Fruit fly (Drosophila melanogaster): ENCODE results near the gene ERp44.
A peak's percentile ranks its signal among the peaks of the same experiment; 100 is the strongest.

The ERp44 gene

dm6 chrX:16275854-16276338 lies 21.6 kb downstream of the ERp44 start, which contains the start of the genes kat80 and Prosalpha4:
kat80 (minus strand) TSS chrX:16276180.
Prosalpha4 (plus strand) TSS chrX:16276270.
- no peak for TF ChIP-seq Crg-1 (GFP tag; optimal IDR thresholded peaks at IDR 0.05)
- TF ChIP-seq pad (GFP tag; optimal IDR thresholded peaks at IDR 0.05) = peak; percentile 22
- no peak for TF ChIP-seq Hr96 (GFP tag; optimal IDR thresholded peaks at IDR 0.05)
- TF ChIP-seq CG11617 (GFP tag; optimal IDR thresholded peaks at IDR 0.05) = peak; percentile 68
- no peak for TF ChIP-seq cnc (optimal IDR thresholded peaks at IDR 0.05)
- TF ChIP-seq Mnt (GFP tag; optimal IDR thresholded peaks at IDR 0.05) = peak; percentile 32
- TF ChIP-seq CG33017 (tag; optimal IDR thresholded peaks at IDR 0.05) = no peak
- TF ChIP-seq CG14711 (tag; optimal IDR thresholded peaks at IDR 0.05) = peak; percentile 72
- TF ChIP-seq kay (GFP tag; ENCODE audit: borderline replicate concordance) = no peak
- TF ChIP-seq tj (GFP tag; optimal IDR thresholded peaks at IDR 0.05) = peak; percentile 41
- peak; percentile 20 for TF ChIP-seq ovo (GFP tag; optimal IDR thresholded peaks at IDR 0.05)
- no peak for TF ChIP-seq CG7045 (GFP tag; optimal IDR thresholded peaks at IDR 0.05)
- no peak for TF ChIP-seq CG5204 (GFP tag; optimal IDR thresholded peaks at IDR 0.05)
- TF ChIP-seq CG12768 (GFP tag; optimal IDR thresholded peaks at IDR 0.05) = no peak
- TF ChIP-seq toe (GFP tag; optimal IDR thresholded peaks at IDR 0.05) = peak; percentile 49
- no peak for TF ChIP-seq Clk (GFP tag; optimal IDR thresholded peaks at IDR 0.05)
- peak; percentile 68 for TF ChIP-seq CG7101 (tag; optimal IDR thresholded peaks at IDR 0.05)
- no peak for TF ChIP-seq bab1 (GFP tag; optimal IDR thresholded peaks at IDR 0.05)
- TF ChIP-seq CG1620 (GFP tag; optimal IDR thresholded peaks at IDR 0.05) = peak; percentile 26
- TF ChIP-seq cic (GFP tag; optimal IDR thresholded peaks at IDR 0.05) = no peak

dm6 chrX:16275168-16275853 lies 22.2 kb downstream of the ERp44 start:
- TF ChIP-seq ovo (GFP tag; optimal IDR thresholded peaks at IDR 0.05) (peak; percentile 48), tj (GFP tag; optimal IDR thresholded peaks at IDR 0.05) (no peak)

dm6 chrX:16270795-16271194 lies 26.7 kb downstream of the ERp44 start, which contains the start of gene Mfe2:
Mfe2 (plus strand) TSS chrX:16270951.
- TF ChIP-seq CG7045 (GFP tag; optimal IDR thresholded peaks at IDR 0.05) (peak; percentile 8), Clk (GFP tag; optimal IDR thresholded peaks at IDR 0.05) (peak; percentile 6), bab1 (GFP tag; optimal IDR thresholded peaks at IDR 0.05) (peak; percentile 70), CG11617 (GFP tag; optimal IDR thresholded peaks at IDR 0.05) (peak; percentile 63), CG1620 (GFP tag; optimal IDR thresholded peaks at IDR 0.05) (peak; percentile 86), ovo (GFP tag; optimal IDR thresholded peaks at IDR 0.05) (peak; percentile 76), pad (GFP tag; optimal IDR thresholded peaks at IDR 0.05) (peak; percentile 74), kay (GFP tag; ENCODE audit: borderline replicate concordance) (no peak), cnc (optimal IDR thresholded peaks at IDR 0.05) (no peak), CG33017 (tag; optimal IDR thresholded peaks at IDR 0.05) (peak; percentile 36), CG7101 (tag; optimal IDR thresholded peaks at IDR 0.05) (peak; percentile 67), Hr96 (GFP tag; optimal IDR thresholded peaks at IDR 0.05) (no peak), CG12768 (GFP tag; optimal IDR thresholded peaks at IDR 0.05) (peak; percentile 85), cic (GFP tag; optimal IDR thresholded peaks at IDR 0.05) (peak; percentile 53), Mnt (GFP tag; optimal IDR thresholded peaks at IDR 0.05) (peak; percentile 74), CG5204 (GFP tag; optimal IDR thresholded peaks at IDR 0.05) (peak; percentile 10), Crg-1 (GFP tag; optimal IDR thresholded peaks at IDR 0.05) (peak; percentile 84), tj (GFP tag; optimal IDR thresholded peaks at IDR 0.05) (peak; percentile 22), CG14711 (tag; optimal IDR thresholded peaks at IDR 0.05) (peak; percentile 44), toe (GFP tag; optimal IDR thresholded peaks at IDR 0.05) (peak; percentile 49)

dm6 chrX:16266437-16266836 lies 31.1 kb downstream of the ERp44 start, which contains the start of gene CG12507:
CG12507 (minus strand) TSS chrX:16266537.
- TF ChIP-seq CG11617 (GFP tag; optimal IDR thresholded peaks at IDR 0.05) (no peak), CG5204 (GFP tag; optimal IDR thresholded peaks at IDR 0.05) (no peak), cic (GFP tag; optimal IDR thresholded peaks at IDR 0.05) (no peak), toe (GFP tag; optimal IDR thresholded peaks at IDR 0.05) (no peak), kay (GFP tag; ENCODE audit: borderline replicate concordance) (no peak), Clk (GFP tag; optimal IDR thresholded peaks at IDR 0.05) (no peak), CG7045 (GFP tag; optimal IDR thresholded peaks at IDR 0.05) (no peak), CG12768 (GFP tag; optimal IDR thresholded peaks at IDR 0.05) (no peak), Crg-1 (GFP tag; optimal IDR thresholded peaks at IDR 0.05) (no peak), CG7101 (tag; optimal IDR thresholded peaks at IDR 0.05) (no peak), pad (GFP tag; optimal IDR thresholded peaks at IDR 0.05) (no peak), CG1620 (GFP tag; optimal IDR thresholded peaks at IDR 0.05) (no peak), CG33017 (tag; optimal IDR thresholded peaks at IDR 0.05) (no peak), bab1 (GFP tag; optimal IDR thresholded peaks at IDR 0.05) (no peak), Mnt (GFP tag; optimal IDR thresholded peaks at IDR 0.05) (no peak), Hr96 (GFP tag; optimal IDR thresholded peaks at IDR 0.05) (no peak), CG14711 (tag; optimal IDR thresholded peaks at IDR 0.05) (no peak), cnc (optimal IDR thresholded peaks at IDR 0.05) (no peak)

dm6 chrX:16263415-16263814 lies 34.1 kb downstream of the ERp44 start:
- no peak for TF ChIP-seq CG7101 (tag; optimal IDR thresholded peaks at IDR 0.05)
- TF ChIP-seq bab1 (GFP tag; optimal IDR thresholded peaks at IDR 0.05) = no peak
- TF ChIP-seq CG33017 (tag; optimal IDR thresholded peaks at IDR 0.05) = no peak
- no peak for TF ChIP-seq toe (GFP tag; optimal IDR thresholded peaks at IDR 0.05)
- no peak for TF ChIP-seq Hr96 (GFP tag; optimal IDR thresholded peaks at IDR 0.05)
- no peak for TF ChIP-seq CG7045 (GFP tag; optimal IDR thresholded peaks at IDR 0.05)
- no peak for TF ChIP-seq Mnt (GFP tag; optimal IDR thresholded peaks at IDR 0.05)
- TF ChIP-seq Crg-1 (GFP tag; optimal IDR thresholded peaks at IDR 0.05) = no peak
- no peak for TF ChIP-seq tj (GFP tag; optimal IDR thresholded peaks at IDR 0.05)
- TF ChIP-seq CG11617 (GFP tag; optimal IDR thresholded peaks at IDR 0.05) = no peak
- TF ChIP-seq ovo (GFP tag; optimal IDR thresholded peaks at IDR 0.05) = no peak
- no peak for TF ChIP-seq pad (GFP tag; optimal IDR thresholded peaks at IDR 0.05)
- TF ChIP-seq kay (GFP tag; ENCODE audit: borderline replicate concordance) = no peak
- TF ChIP-seq cnc (optimal IDR thresholded peaks at IDR 0.05) = no peak

Measured in whole organism, adult.